Worm (Caenorhabditis elegans) whole organism, L2 larva: ENCODE results near the gene ncs-7.
A peak's percentile ranks its signal among the peaks of the same experiment; 100 is the strongest.

Experiments
- C34F6.9 ChIP-seq: fragments of 150-350 bp; optimal IDR thresholded peaks from 2 replicates; lab custom pipeline; 2014; ENCODE audit warnings: missing biosample characterization, missing genetic modification characterization
- F13H6.1 ChIP-seq: sonication (generic microtip); optimal IDR thresholded peaks from 2 replicates; lab custom pipeline; 2016; ENCODE audit warnings: missing genetic modification characterization, missing compliant biosample characterization
- R02D3.7 ChIP-seq: fragments of 150-350 bp; optimal IDR thresholded peaks from 2 replicates; lab custom pipeline; 2014; ENCODE audit warnings: missing biosample characterization, missing genetic modification characterization
- ZK546.5 ChIP-seq: sonication (generic microtip); optimal IDR thresholded peaks from 2 replicates; lab custom pipeline; 2017; ENCODE audit warnings: missing biosample characterization, missing genetic modification characterization
- ama-1 ChIP-seq: fragments of 150-350 bp; optimal IDR thresholded peaks from 2 replicates; lab custom pipeline; 2018; ENCODE audit warnings: inconsistent platforms
- blmp-1 ChIP-seq: sonication (generic microtip); optimal IDR thresholded peaks from 2 replicates; lab custom pipeline; 2017; ENCODE audit warnings: missing genetic modification characterization, mild to moderate bottlenecking, missing compliant biosample characterization, antibody characterized with exemption, moderate library complexity; ENCODE audit not compliant: insufficient read depth
- dmd-4 ChIP-seq: sonication (generic microtip); optimal IDR thresholded peaks from 2 replicates; lab custom pipeline; 2017; ENCODE audit warnings: missing biosample characterization, missing genetic modification characterization
- elt-1 ChIP-seq: fragments of 150-350 bp; optimal IDR thresholded peaks from 2 replicates; lab custom pipeline; 2014; ENCODE audit warnings: missing biosample characterization, missing genetic modification characterization
- gmeb-1 ChIP-seq: fragments of 150-350 bp; optimal IDR thresholded peaks from 2 replicates; lab custom pipeline; 2014; ENCODE audit warnings: missing biosample characterization, missing genetic modification characterization
- lin-11 ChIP-seq: fragments of 150-350 bp; sonication (generic microtip); optimal IDR thresholded peaks from 2 replicates; lab custom pipeline; 2014; ENCODE audit warnings: missing biosample characterization, missing genetic modification characterization, inconsistent platforms, mixed read lengths
- lin-39 ChIP-seq: fragments of 150-350 bp; optimal IDR thresholded peaks from 2 replicates; lab custom pipeline; 2014; ENCODE audit warnings: missing biosample characterization, missing genetic modification reagents, missing genetic modification characterization
- lsy-2 ChIP-seq, 2 experiments: fragments of 150-350 bp in 1 of 2; sonication (generic microtip) in 1 of 2; optimal IDR thresholded peaks; 2 replicates each; lab custom pipeline; 2014 to 2017; ENCODE audit warnings: missing biosample characterization in 2 of 2, missing genetic modification characterization in 2 of 2
- mab-5 ChIP-seq: fragments of 150-350 bp; optimal IDR thresholded peaks from 2 replicates; lab custom pipeline; 2014; ENCODE audit warnings: missing biosample characterization, missing genetic modification characterization
- mdl-1 ChIP-seq, 2 experiments: fragments of 150-350 bp in 1 of 2; sonication (generic microtip) in 1 of 2; optimal IDR thresholded peaks; 2 replicates each; lab custom pipeline; 2017; ENCODE audit warnings: missing biosample characterization in 2 of 2, missing genetic modification characterization in 2 of 2
- nhr-129 ChIP-seq: fragments of 150-350 bp; optimal IDR thresholded peaks from 2 replicates; lab custom pipeline; 2014; ENCODE audit warnings: missing biosample characterization, missing genetic modification characterization
- nhr-21 ChIP-seq: fragments of 150-350 bp; optimal IDR thresholded peaks from 2 replicates; lab custom pipeline; 2014; ENCODE audit warnings: missing biosample characterization, missing genetic modification characterization
- nhr-23 ChIP-seq: fragments of 150-350 bp; optimal IDR thresholded peaks from 2 replicates; lab custom pipeline; 2014; ENCODE audit warnings: missing biosample characterization, missing genetic modification reagents, missing genetic modification characterization
- nhr-6 ChIP-seq: fragments of 150-350 bp; optimal IDR thresholded peaks from 2 replicates; lab custom pipeline; 2014; ENCODE audit warnings: missing biosample characterization, missing genetic modification characterization
- sma-3 ChIP-seq: sonication (generic microtip); optimal IDR thresholded peaks from 2 replicates; lab custom pipeline; 2016; ENCODE audit warnings: missing genetic modification reagents, missing genetic modification characterization, missing compliant biosample characterization
- sma-9 ChIP-seq, 2 experiments: fragments of 150-350 bp in 1 of 2; sonication (generic microtip) in 1 of 2; optimal IDR thresholded peaks; 2 replicates each; lab custom pipeline; 2014 to 2016; ENCODE audit warnings: missing genetic modification characterization in 2 of 2, mild to moderate bottlenecking in 1 of 2, missing biosample characterization in 1 of 2, missing compliant biosample characterization in 1 of 2, missing genetic modification reagents in 1 of 2, moderate library complexity in 1 of 2
- snpc-4 ChIP-seq: fragments of 150-350 bp; optimal IDR thresholded peaks from 2 replicates; lab custom pipeline; 2014; ENCODE audit warnings: missing biosample characterization, missing genetic modification characterization
- ztf-11 ChIP-seq: sonication (generic microtip); optimal IDR thresholded peaks from 2 replicates; lab custom pipeline; 2017; ENCODE audit warnings: missing biosample characterization, missing genetic modification characterization
- ztf-4 ChIP-seq: fragments of 150-350 bp; optimal IDR thresholded peaks from 2 replicates; lab custom pipeline; 2014; ENCODE audit warnings: missing biosample characterization, missing genetic modification characterization

Gene ncs-7

ce11 chrX:17662146-17662545 lies 47.8 kb downstream of the ncs-7 start, which contains the start of gene nlp-6:
Gene nlp-6, plus strand, starts transcription at chrX:17662446.
- TF ChIP-seq lsy-2 (tag; optimal IDR thresholded peaks at IDR 0.05; lab: Kevin White, UChicago) (no peak), nhr-6 (no peak), sma-3 (GFP tag; lab: Kevin White, UChicago) (no peak), R02D3.7 (no peak), sma-9 (GFP tag; optimal IDR thresholded peaks at IDR 0.05; lab: Kevin White, UChicago) (no peak), sma-9 (tag; optimal IDR thresholded peaks at IDR 0.05; lab: Kevin White, UChicago) (no peak), elt-1 (no peak), ztf-11 (tag; lab: Kevin White, UChicago) (no peak), mdl-1 (tag; optimal IDR thresholded peaks at IDR 0.05; lab: Kevin White, UChicago) (no peak), ztf-4 (no peak), blmp-1 (tag; lab: Kevin White, UChicago) (no peak), ZK546.5 (tag; lab: Kevin White, UChicago) (no peak), ama-1 (lab: Kevin White, UChicago) (no peak), lin-39 (tag; lab: Kevin White, UChicago) (no peak), snpc-4 (no peak), gmeb-1 (tag; lab: Kevin White, UChicago) (no peak), nhr-23 (no peak), mab-5 (no peak)

DNA sequence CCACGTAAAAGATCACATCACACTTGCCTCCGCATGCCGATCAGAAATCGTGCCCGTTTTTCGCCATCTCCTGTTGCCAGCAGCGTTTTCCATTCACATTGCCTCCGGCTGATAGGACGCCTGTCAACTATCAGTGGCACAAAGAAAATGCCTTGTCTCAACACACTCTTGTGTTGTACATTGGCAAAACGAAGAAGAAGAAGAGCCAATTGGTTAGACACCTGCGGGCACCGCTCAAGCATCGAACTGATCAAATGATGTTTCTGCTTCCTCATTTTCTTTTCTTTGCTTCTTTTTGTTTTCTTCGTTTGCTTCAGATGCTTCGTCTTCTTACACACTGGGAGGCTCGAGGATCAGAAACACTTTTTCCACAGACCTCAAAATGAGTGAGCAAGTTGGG lies 52.9 kb downstream of the ncs-7 start:
- peak; percentile 21 for TF ChIP-seq C34F6.9 (tag; lab: Kevin White, UChicago)
- peak; percentile 37 for TF ChIP-seq sma-9 (GFP tag; optimal IDR thresholded peaks at IDR 0.05; lab: Kevin White, UChicago)
- TF ChIP-seq sma-9 (tag; optimal IDR thresholded peaks at IDR 0.05; lab: Kevin White, UChicago) = no peak
- TF ChIP-seq nhr-21 (tag; lab: Kevin White, UChicago) = no peak
- no peak for TF ChIP-seq lin-11 (tag; lab: Kevin White, UChicago)
- peak; percentile 55 for TF ChIP-seq F13H6.1 (tag; lab: Kevin White, UChicago)
- no peak for TF ChIP-seq snpc-4
- no peak for TF ChIP-seq nhr-23
- TF ChIP-seq dmd-4 (tag; lab: Kevin White, UChicago) = no peak
- peak; percentile 57 for TF ChIP-seq nhr-129
